Worm (Caenorhabditis elegans): Measurements from ENCODE around the gene twk-34.

ce11 chrV:15733568-15733967 is 28.8 kb downstream of the twk-34 start, which contains the start of gene T23D5.3:
- TF ChIP-seq nhr-237 (tag; optimal IDR thresholded peaks at IDR 0.05) (no peak), snpc-4 (tag; optimal IDR thresholded peaks at IDR 0.05) (no peak), ceh-9 (tag; optimal IDR thresholded peaks at IDR 0.05) (no peak), skn-1 (tag; optimal IDR thresholded peaks at IDR 0.05) (no peak), pha-4 (tag; optimal IDR thresholded peaks at IDR 0.05) (no peak)

All from whole organism, L3 larva.